Worm (Caenorhabditis elegans) whole organism, L1 larva: ENCODE results near the gene T04F3.5.

Source experiments
- C04F5.9 ChIP-seq: sonication (generic microtip); optimal IDR thresholded peaks from 2 replicates; lab custom pipeline; 2016; ENCODE audit warnings: missing genetic modification characterization, missing compliant biosample characterization
- C16A3.4 ChIP-seq: fragments of 150-350 bp; optimal IDR thresholded peaks from 2 replicates; lab custom pipeline; 2014; ENCODE audit warnings: missing biosample characterization, missing genetic modification characterization
- aha-1 ChIP-seq: fragments of 150-350 bp; optimal IDR thresholded peaks from 2 replicates; lab custom pipeline; 2014; ENCODE audit warnings: missing biosample characterization, missing genetic modification characterization
- ama-1 ChIP-seq: fragments of 150-350 bp; optimal IDR thresholded peaks from 2 replicates; lab custom pipeline; 2014
- blmp-1 ChIP-seq: fragments of 150-350 bp; optimal IDR thresholded peaks from 2 replicates; lab custom pipeline; 2014; ENCODE audit warnings: missing biosample characterization, missing genetic modification characterization
- ceh-82 ChIP-seq, 3 experiments: fragments of 150-350 bp in 1 of 3; sonication (generic microtip) in 2 of 3; optimal IDR thresholded peaks; 2 replicates each; lab custom pipeline; 2014 to 2017; ENCODE audit warnings: missing biosample characterization in 3 of 3, missing genetic modification characterization in 3 of 3
- ceh-90 ChIP-seq: sonication (generic microtip); optimal IDR thresholded peaks from 2 replicates; lab custom pipeline; 2016; ENCODE audit warnings: missing genetic modification characterization, missing compliant biosample characterization
- dpl-1 ChIP-seq, 3 experiments: fragments of 150-350 bp in 2 of 3; sonication (generic microtip) in 1 of 3; optimal IDR thresholded peaks; 2 replicates each; lab custom pipeline; 2014 to 2017; ENCODE audit warnings: missing biosample characterization in 3 of 3, missing genetic modification characterization in 3 of 3, missing genetic modification reagents in 3 of 3
- dsc-1 ChIP-seq: sonication (generic microtip); optimal IDR thresholded peaks from 2 replicates; lab custom pipeline; 2016; ENCODE audit warnings: mild to moderate bottlenecking, missing genetic modification characterization, missing compliant biosample characterization
- efl-1 ChIP-seq, 4 experiments: fragments of 150-350 bp; optimal IDR thresholded peaks in 3 of 4; peaks in 1 of 4; 1 replicate in 1 of 4; 2 replicates in 3 of 4; lab custom pipeline; 2014; ENCODE audit warnings: missing biosample characterization in 2 of 4, missing genetic modification characterization in 2 of 4, missing genetic modification reagents in 2 of 4
- efl-3 ChIP-seq: fragments of 200-800 bp; sonication (Bioruptor generic); optimal IDR thresholded peaks from 2 replicates; lab custom pipeline; 2018; ENCODE audit warnings: mild to moderate bottlenecking, missing genetic modification characterization, missing compliant biosample characterization
- egl-13 ChIP-seq: sonication (generic microtip); optimal IDR thresholded peaks from 2 replicates; lab custom pipeline; 2016; ENCODE audit warnings: missing genotype, missing genetic modification reagents, missing genetic modification characterization, missing compliant biosample characterization
- egl-27 ChIP-seq, 2 experiments: fragments of 150-350 bp in 1 of 2; sonication (generic microtip); optimal IDR thresholded peaks; 3 replicates each; lab custom pipeline; 2017 to 2018; ENCODE audit warnings: missing biosample characterization in 2 of 2, missing genetic modification characterization in 2 of 2, missing genetic modification reagents in 2 of 2
- elt-3 ChIP-seq, 6 experiments: fragments of 150-350 bp in 1 of 6; sonication (generic microtip); optimal IDR thresholded peaks; 2 replicates each; lab custom pipeline; 2017 to 2018; ENCODE audit warnings: missing biosample characterization in 6 of 6, missing genetic modification characterization in 6 of 6, inconsistent platforms in 1 of 6
- ets-5 ChIP-seq: fragments of 200-800 bp; sonication (Bioruptor generic); IDR thresholded peaks from 2 replicates; pipeline ENCODE4 v1.3.6; 2022; ENCODE audit warnings: missing genetic modification characterization, missing compliant biosample characterization
- fkh-10 ChIP-seq: sonication (generic microtip); optimal IDR thresholded peaks from 2 replicates; lab custom pipeline; 2017; ENCODE audit warnings: missing biosample characterization, missing genetic modification reagents, missing genetic modification characterization
- fkh-4 ChIP-seq: sonication (generic microtip); optimal IDR thresholded peaks from 2 replicates; lab custom pipeline; 2016; ENCODE audit warnings: missing compliant biosample characterization, missing genetic modification characterization, borderline replicate concordance
- fos-1 ChIP-seq: fragments of 150-350 bp; optimal IDR thresholded peaks from 2 replicates; lab custom pipeline; 2014; ENCODE audit warnings: missing biosample characterization, missing genetic modification characterization
- grh-1 ChIP-seq: fragments of 200-800 bp; sonication (Bioruptor generic); IDR thresholded peaks from 2 replicates; pipeline ENCODE4 v1.3.6; 2022; ENCODE audit warnings: missing genetic modification reagents, missing genetic modification characterization, missing compliant biosample characterization
- hpl-2 ChIP-seq: fragments of 150-350 bp; optimal IDR thresholded peaks from 2 replicates; lab custom pipeline; 2014; ENCODE audit warnings: missing biosample characterization, missing genetic modification reagents, missing genetic modification characterization
- lin-13 ChIP-seq: fragments of 150-350 bp; optimal IDR thresholded peaks from 2 replicates; lab custom pipeline; 2014; ENCODE audit warnings: missing biosample characterization, missing genetic modification reagents, missing genetic modification characterization
- lin-15B ChIP-seq: fragments of 150-350 bp; sonication (generic microtip); optimal IDR thresholded peaks from 3 replicates; lab custom pipeline; 2014; ENCODE audit warnings: missing biosample characterization, missing genetic modification characterization
- lin-35 ChIP-seq, 2 experiments: fragments of 150-350 bp; optimal IDR thresholded peaks; 2 replicates each; lab custom pipeline; 2014; ENCODE audit warnings: missing biosample characterization in 2 of 2, missing genetic modification characterization in 2 of 2, missing genetic modification reagents in 2 of 2
- lin-39 ChIP-seq: fragments of 150-350 bp; optimal IDR thresholded peaks from 2 replicates; lab custom pipeline; 2014; ENCODE audit warnings: missing biosample characterization, missing genetic modification reagents, missing genetic modification characterization
- lir-3 ChIP-seq: sonication (generic microtip); optimal IDR thresholded peaks from 2 replicates; lab custom pipeline; 2016; ENCODE audit warnings: mild to moderate bottlenecking, missing genetic modification characterization, moderate library complexity, missing compliant biosample characterization; ENCODE audit not compliant: poor library complexity
- lsy-2 ChIP-seq, 2 experiments: fragments of 150-350 bp; optimal IDR thresholded peaks; 2 replicates each; lab custom pipeline; 2014; ENCODE audit warnings: missing biosample characterization in 2 of 2, missing genetic modification characterization in 2 of 2
- mab-9 ChIP-seq: fragments of 200-800 bp; sonication (Bioruptor generic); IDR thresholded peaks from 2 replicates; pipeline ENCODE4 v1.3.6; 2022; ENCODE audit warnings: missing genetic modification reagents, missing genetic modification characterization, missing compliant biosample characterization
- mdl-1 ChIP-seq, 2 experiments: fragments of 150-350 bp; optimal IDR thresholded peaks; 2 replicates each; lab custom pipeline; 2014 to 2017; ENCODE audit warnings: missing biosample characterization in 2 of 2, missing genetic modification characterization in 2 of 2, inconsistent platforms in 1 of 2
- nhr-11 ChIP-seq: fragments of 150-350 bp; optimal IDR thresholded peaks from 2 replicates; lab custom pipeline; 2014; ENCODE audit warnings: missing biosample characterization, missing genetic modification characterization
- nhr-12 ChIP-seq: sonication (generic microtip); optimal IDR thresholded peaks from 2 replicates; lab custom pipeline; 2017; ENCODE audit warnings: missing biosample characterization, missing genetic modification characterization
- nhr-20 ChIP-seq: sonication (generic microtip); optimal IDR thresholded peaks from 2 replicates; lab custom pipeline; 2016; ENCODE audit warnings: mild to moderate bottlenecking, missing genetic modification characterization, missing compliant biosample characterization
- nhr-237 ChIP-seq: fragments of 150-350 bp; optimal IDR thresholded peaks from 2 replicates; lab custom pipeline; 2014; ENCODE audit warnings: missing biosample characterization, missing genetic modification characterization
- nhr-28 ChIP-seq: fragments of 150-350 bp; optimal IDR thresholded peaks from 2 replicates; lab custom pipeline; 2014; ENCODE audit warnings: missing biosample characterization, missing genetic modification characterization
- nhr-71 ChIP-seq: sonication (generic microtip); optimal IDR thresholded peaks from 2 replicates; lab custom pipeline; 2016; ENCODE audit warnings: mild to moderate bottlenecking, missing genetic modification characterization, moderate library complexity, missing compliant biosample characterization
- nhr-76 ChIP-seq: sonication (generic microtip); optimal IDR thresholded peaks from 2 replicates; lab custom pipeline; 2017; ENCODE audit warnings: missing biosample characterization, missing genetic modification characterization
- nhr-84 ChIP-seq: sonication (generic microtip); optimal IDR thresholded peaks from 2 replicates; lab custom pipeline; 2017; ENCODE audit warnings: missing biosample characterization, missing genetic modification characterization
- nhr-85 ChIP-seq: sonication (generic microtip); peaks from one replicate; lab custom pipeline; 2016; ENCODE audit warnings: missing genetic modification characterization, inconsistent platforms, missing compliant biosample characterization
- nhr-90 ChIP-seq: sonication (generic microtip); optimal IDR thresholded peaks from 2 replicates; lab custom pipeline; 2016; ENCODE audit warnings: mild to moderate bottlenecking, missing genetic modification characterization, missing compliant biosample characterization; ENCODE audit not compliant: poor library complexity
- pag-3 ChIP-seq: sonication (generic microtip); optimal IDR thresholded peaks from 2 replicates; lab custom pipeline; 2017; ENCODE audit warnings: missing genetic modification characterization, mild to moderate bottlenecking, missing compliant biosample characterization, antibody characterized with exemption, borderline replicate concordance; ENCODE audit not compliant: insufficient read depth
- pax-3 ChIP-seq: fragments of 200-800 bp; sonication (Bioruptor generic); optimal IDR thresholded peaks from 2 replicates; lab custom pipeline; 2018; ENCODE audit warnings: mild to moderate bottlenecking, missing genetic modification characterization, moderate library complexity, missing compliant biosample characterization
- pqm-1 ChIP-seq: sonication (generic microtip); optimal IDR thresholded peaks from 3 replicates; lab custom pipeline; 2017; ENCODE audit warnings: missing biosample characterization, missing genetic modification characterization
- rnt-1 ChIP-seq: sonication (generic microtip); optimal IDR thresholded peaks from 2 replicates; lab custom pipeline; 2016; ENCODE audit warnings: mild to moderate bottlenecking, missing genetic modification characterization, moderate library complexity, missing compliant biosample characterization
- sptf-1 ChIP-seq: fragments of 150-350 bp; optimal IDR thresholded peaks from 2 replicates; lab custom pipeline; 2014; ENCODE audit warnings: missing biosample characterization, missing genetic modification characterization
- sup-37 ChIP-seq: fragments of 200-800 bp; sonication (Bioruptor generic); optimal IDR thresholded peaks from 2 replicates; lab custom pipeline; 2018; ENCODE audit warnings: mild to moderate bottlenecking, missing genetic modification characterization, missing compliant biosample characterization
- swsn-7 ChIP-seq: sonication (generic microtip); optimal IDR thresholded peaks from 2 replicates; lab custom pipeline; 2016; ENCODE audit warnings: missing genetic modification characterization, missing compliant biosample characterization
- tbx-2 ChIP-seq: sonication (generic microtip); optimal IDR thresholded peaks from 2 replicates; lab custom pipeline; 2016; ENCODE audit warnings: missing genetic modification characterization, missing compliant biosample characterization
- unc-130 ChIP-seq: fragments of 150-350 bp; optimal IDR thresholded peaks from 2 replicates; lab custom pipeline; 2017; ENCODE audit warnings: missing biosample characterization, missing genetic modification characterization, inconsistent platforms
- unc-30 ChIP-seq: sonication (generic microtip); optimal IDR thresholded peaks from 2 replicates; lab custom pipeline; 2017; ENCODE audit warnings: missing biosample characterization, missing genetic modification characterization
- unc-86 ChIP-seq: sonication (generic microtip); optimal IDR thresholded peaks from 2 replicates; lab custom pipeline; 2016; ENCODE audit warnings: missing genetic modification characterization, missing compliant biosample characterization
- unc-98 ChIP-seq: fragments of 200-800 bp; sonication (Bioruptor generic); IDR thresholded peaks from 2 replicates; pipeline ENCODE4 v1.3.6; 2022; ENCODE audit warnings: missing genetic modification characterization, missing compliant biosample characterization
- vab-15 ChIP-seq: sonication (generic microtip); optimal IDR thresholded peaks from 2 replicates; lab custom pipeline; 2017; ENCODE audit warnings: missing genotype, mild to moderate bottlenecking, missing genetic modification characterization, missing compliant biosample characterization
- ztf-11 ChIP-seq, 2 experiments: sonication (generic microtip); optimal IDR thresholded peaks; 2 replicates each; lab custom pipeline; 2016 to 2017; ENCODE audit warnings: missing genetic modification characterization in 2 of 2, missing biosample characterization in 1 of 2, missing compliant biosample characterization in 1 of 2
- ztf-4 ChIP-seq: fragments of 150-350 bp; optimal IDR thresholded peaks from 2 replicates; lab custom pipeline; 2014; ENCODE audit warnings: missing biosample characterization, missing genetic modification characterization

The T04F3.5 gene

ce11 chrV:11770053-11770517, 9.6 kb downstream of the T04F3.5 start, which contains the start of gene F55A11.4:
Gene F55A11.4, plus strand, starts transcription at chrV:11770467.
- no peak for TF ChIP-seq aha-1 (tag; lab: Kevin White, UChicago)
- no peak for TF ChIP-seq nhr-84 (tag; lab: Kevin White, UChicago)
- peak; percentile 9 for TF ChIP-seq nhr-71 (tag; lab: Kevin White, UChicago)
- no peak for TF ChIP-seq dsc-1 (tag; lab: Kevin White, UChicago)
- no peak for TF ChIP-seq nhr-11 (tag; lab: Kevin White, UChicago)
- TF ChIP-seq C04F5.9 (tag; lab: Kevin White, UChicago) = no peak
- TF ChIP-seq sup-37 (GFP tag; lab: Kevin White, UChicago) = no peak
- TF ChIP-seq unc-130 (tag; lab: Kevin White, UChicago) = no peak
- TF ChIP-seq ama-1 (lab: Kevin White, UChicago) = no peak
- TF ChIP-seq efl-1 (optimal IDR thresholded peaks at IDR 0.05; lab: Kevin White, UChicago) = peak in 1 of 2 experiments; percentile 42
- peak; percentile 50 to 92 for TF ChIP-seq efl-1 (GFP tag; optimal IDR thresholded peaks at IDR 0.05 in 1 of 2; lab: Kevin White, UChicago)
- TF ChIP-seq lin-39 = no peak
- no peak for TF ChIP-seq fkh-10 (GFP tag; lab: Kevin White, UChicago)
- no peak for TF ChIP-seq nhr-237 (tag; lab: Kevin White, UChicago)
- TF ChIP-seq nhr-12 (tag; lab: Kevin White, UChicago) = no peak
- no peak for TF ChIP-seq C16A3.4 (tag; lab: Kevin White, UChicago)
- TF ChIP-seq pqm-1 (tag; lab: Kevin White, UChicago) = no peak
- no peak for TF ChIP-seq grh-1 (GFP tag; lab: Robert Waterston, UW)
- no peak for TF ChIP-seq ets-5 (GFP tag; lab: Robert Waterston, UW)
- TF ChIP-seq mdl-1 (tag; optimal IDR thresholded peaks at IDR 0.05; lab: Kevin White, UChicago) = no peak
- TF ChIP-seq ztf-11 (tag; optimal IDR thresholded peaks at IDR 0.05; lab: Kevin White, UChicago) = no peak
- TF ChIP-seq lsy-2 (tag; optimal IDR thresholded peaks at IDR 0.05; lab: Kevin White, UChicago) = peak in 1 of 2 experiments; percentile 29
- peak; percentile 27 to 48 (median 46) for TF ChIP-seq dpl-1 (GFP tag; optimal IDR thresholded peaks at IDR 0.05; lab: Kevin White, UChicago)
- TF ChIP-seq ztf-4 (tag; lab: Kevin White, UChicago) = no peak
- TF ChIP-seq ceh-82 (tag; optimal IDR thresholded peaks at IDR 0.05; lab: Kevin White, UChicago) = no peak
- TF ChIP-seq egl-13 = no peak
- TF ChIP-seq sptf-1 = no peak
- peak in 1 of 2 experiments; percentile 43 for TF ChIP-seq lin-35 (GFP tag; optimal IDR thresholded peaks at IDR 0.05; lab: Kevin White, UChicago)
- no peak for TF ChIP-seq efl-3 (GFP tag; lab: Kevin White, UChicago)
- TF ChIP-seq nhr-85 (tag; lab: Kevin White, UChicago) = peak; percentile 52
- TF ChIP-seq nhr-28 (tag; lab: Kevin White, UChicago) = no peak
- TF ChIP-seq nhr-20 (tag; lab: Kevin White, UChicago) = no peak
- no peak for TF ChIP-seq fos-1 (tag; lab: Kevin White, UChicago)
- TF ChIP-seq ceh-90 = no peak
- no peak for TF ChIP-seq nhr-90
- TF ChIP-seq unc-98 = no peak
- TF ChIP-seq unc-86 (tag; lab: Kevin White, UChicago) = no peak
- TF ChIP-seq elt-3 (tag; optimal IDR thresholded peaks at IDR 0.05; lab: Kevin White, UChicago) = no peak
- no peak for TF ChIP-seq unc-30 (tag; lab: Kevin White, UChicago)
- no peak for TF ChIP-seq pag-3
- no peak for TF ChIP-seq hpl-2 (GFP tag; lab: Kevin White, UChicago)
- TF ChIP-seq lir-3 (tag; lab: Kevin White, UChicago) = no peak
- no peak for TF ChIP-seq fkh-4 (tag; lab: Kevin White, UChicago)
- TF ChIP-seq nhr-76 = no peak
- no peak for TF ChIP-seq egl-27 (tag; optimal IDR thresholded peaks at IDR 0.05; lab: Kevin White, UChicago)
- TF ChIP-seq rnt-1 = no peak
- no peak for TF ChIP-seq vab-15 (tag; lab: Kevin White, UChicago)
- TF ChIP-seq lin-15B (tag; lab: Kevin White, UChicago) = no peak
- no peak for TF ChIP-seq swsn-7 (tag; lab: Kevin White, UChicago)
- TF ChIP-seq blmp-1 (tag; lab: Kevin White, UChicago) = peak; percentile 35
- no peak for TF ChIP-seq lin-13 (GFP tag; lab: Kevin White, UChicago)
- no peak for TF ChIP-seq tbx-2 (tag; lab: Kevin White, UChicago)
- TF ChIP-seq mab-9 (GFP tag; lab: Robert Waterston, UW) = no peak
- TF ChIP-seq pax-3 = no peak
